Fruit fly (Drosophila melanogaster) whole organism, embryonic: Measurements from ENCODE around the gene CG14440.
A peak's percentile ranks its signal among the peaks of the same experiment; 100 is the strongest.

ENCODE experiments used
- ATbp ChIP-seq: fragments of 200-800 bp; sonication (Bioruptor generic); optimal IDR thresholded peaks from 2 replicates; lab custom pipeline; 2017; ENCODE audit warnings: missing biosample characterization, mild to moderate bottlenecking, missing genetic modification characterization, missing genetic modification reagents
- BtbVII ChIP-seq: fragments of 200-800 bp; sonication (Bioruptor generic); optimal IDR thresholded peaks from 3 replicates; lab custom pipeline; 2017; ENCODE audit warnings: missing biosample characterization, mild to moderate bottlenecking, missing genetic modification characterization
- CG11504 ChIP-seq: fragments of 200-800 bp; sonication (Bioruptor generic); optimal IDR thresholded peaks from 3 replicates; lab custom pipeline; 2019; ENCODE audit warnings: missing biosample characterization, mild to moderate bottlenecking, missing genetic modification characterization, moderate library complexity
- CG12071 ChIP-seq: fragments of 200-800 bp; sonication (Bioruptor generic); optimal IDR thresholded peaks from 3 replicates; lab custom pipeline; 2018; ENCODE audit warnings: missing biosample characterization, mild to moderate bottlenecking, missing genetic modification characterization
- CG1529 ChIP-seq: fragments of 200-800 bp; sonication (Bioruptor generic); optimal IDR thresholded peaks from 3 replicates; lab custom pipeline; 2018; ENCODE audit warnings: missing biosample characterization, missing genetic modification characterization
- CG17359 ChIP-seq: fragments of 200-800 bp; sonication (Bioruptor generic); optimal IDR thresholded peaks from 3 replicates; lab custom pipeline; 2018; ENCODE audit warnings: missing biosample characterization, mild to moderate bottlenecking, missing genetic modification characterization, moderate library complexity
- CG17361 ChIP-seq: fragments of 200-800 bp; sonication (Bioruptor generic); IDR thresholded peaks from 3 replicates; pipeline ENCODE4 v1.3.6; 2022; ENCODE audit warnings: missing biosample characterization, missing genetic modification characterization
- CG17385 ChIP-seq: fragments of 200-800 bp; sonication (Bioruptor generic); optimal IDR thresholded peaks from 3 replicates; lab custom pipeline; 2018; ENCODE audit warnings: missing biosample characterization, mild to moderate bottlenecking, missing genetic modification characterization
- CG18262 ChIP-seq: fragments of 200-800 bp; optimal IDR thresholded peaks from 3 replicates; lab custom pipeline; 2019; ENCODE audit warnings: missing biosample characterization, mild to moderate bottlenecking, missing genetic modification characterization, moderate library complexity
- CG2199 ChIP-seq: fragments of 200-800 bp; sonication (Bioruptor generic); IDR thresholded peaks from 3 replicates; pipeline ENCODE4 v1.3.6; 2022; ENCODE audit warnings: missing biosample characterization, missing genetic modification characterization
- CG2712 ChIP-seq: fragments of 200-800 bp; optimal IDR thresholded peaks from 3 replicates; lab custom pipeline; 2019; ENCODE audit warnings: missing biosample characterization, mild to moderate bottlenecking, missing genetic modification characterization, moderate library complexity
- CG3281 ChIP-seq: fragments of 200-800 bp; sonication (Bioruptor generic); optimal IDR thresholded peaks from 3 replicates; lab custom pipeline; 2017; ENCODE audit warnings: missing biosample characterization, mild to moderate bottlenecking, missing genetic modification characterization
- CG4360 ChIP-seq: fragments of 200-800 bp; sonication (Bioruptor generic); IDR thresholded peaks from 2 replicates; pipeline ENCODE4 v1.3.6; 2022; ENCODE audit warnings: missing biosample characterization, missing genetic modification characterization
- CG4820 ChIP-seq: fragments of 200-800 bp; sonication (Bioruptor generic); optimal IDR thresholded peaks from 3 replicates; lab custom pipeline; 2016; ENCODE audit warnings: missing biosample characterization, missing genetic modification characterization
- CG5180 ChIP-seq: fragments of 200-800 bp; sonication (Bioruptor generic); optimal IDR thresholded peaks from 3 replicates; lab custom pipeline; 2017; ENCODE audit warnings: missing biosample characterization, missing genetic modification characterization, mild to moderate bottlenecking, moderate library complexity, missing genetic modification reagents
- CG7556 ChIP-seq: fragments of 200-800 bp; sonication (Bioruptor generic); optimal IDR thresholded peaks from 2 replicates; lab custom pipeline; 2017; ENCODE audit warnings: missing biosample characterization, mild to moderate bottlenecking, missing genetic modification characterization
- CG8924 ChIP-seq: fragments of 200-800 bp; optimal IDR thresholded peaks from 3 replicates; lab custom pipeline; 2019; ENCODE audit warnings: missing biosample characterization, mild to moderate bottlenecking, missing genetic modification characterization, moderate library complexity
- Camta ChIP-seq: fragments of 200-800 bp; sonication (Bioruptor generic); optimal IDR thresholded peaks from 2 replicates; lab custom pipeline; 2016; ENCODE audit warnings: missing biosample characterization, missing genetic modification characterization
- Deaf1 ChIP-seq: fragments of 200-800 bp; optimal IDR thresholded peaks from 3 replicates; lab custom pipeline; 2019; ENCODE audit warnings: missing biosample characterization, mild to moderate bottlenecking, missing genetic modification characterization, moderate library complexity
- Eip74EF ChIP-seq, 2 experiments: fragments of 200-800 bp in 1 of 2; fragments of >200 bp in 1 of 2; sonication (Bioruptor generic) in 1 of 2; optimal IDR thresholded peaks; 2 replicates each; lab custom pipeline; 2017 to 2019; ENCODE audit warnings: missing biosample characterization in 2 of 2, missing genetic modification characterization in 2 of 2, mild to moderate bottlenecking in 1 of 2, moderate library complexity in 1 of 2
- Hr3 ChIP-seq: fragments of 200-800 bp; sonication (Bioruptor generic); optimal IDR thresholded peaks from 3 replicates; lab custom pipeline; 2016; ENCODE audit warnings: missing biosample characterization, missing genetic modification characterization
- Med ChIP-seq: fragments of 200-800 bp; sonication (Bioruptor generic); peaks from one replicate; lab custom pipeline; 2016; ENCODE audit warnings: missing biosample characterization, missing genetic modification characterization, mild to moderate bottlenecking, inconsistent platforms, moderate library complexity
- Pdp1 ChIP-seq, 2 experiments: fragments of 200-800 bp; sonication (Bioruptor generic); optimal IDR thresholded peaks; 3 replicates each; lab custom pipeline; 2016; ENCODE audit warnings: missing biosample characterization in 2 of 2, missing genetic modification characterization in 2 of 2, mild to moderate bottlenecking in 1 of 2, moderate library complexity in 1 of 2
- Ravus ChIP-seq: fragments of 200-800 bp; sonication (Bioruptor generic); IDR thresholded peaks from 2 replicates; pipeline ENCODE4 v1.3.6; 2022; ENCODE audit warnings: missing biosample characterization, missing genetic modification characterization
- Sox100B ChIP-seq: fragments of 200-800 bp; sonication (Bioruptor generic); optimal IDR thresholded peaks from 3 replicates; lab custom pipeline; 2018; ENCODE audit warnings: missing biosample characterization, mild to moderate bottlenecking, missing genetic modification characterization
- Ssrp ChIP-seq: fragments of 200-800 bp; sonication (Bioruptor generic); optimal IDR thresholded peaks from 2 replicates; lab custom pipeline; 2018; ENCODE audit warnings: missing biosample characterization, mild to moderate bottlenecking, missing genetic modification characterization, moderate library complexity
- abd-A ChIP-seq: fragments of 200-800 bp; sonication (Bioruptor generic); optimal IDR thresholded peaks from 3 replicates; lab custom pipeline; 2019; ENCODE audit warnings: missing biosample characterization, mild to moderate bottlenecking, missing genetic modification characterization, moderate library complexity
- bsh ChIP-seq, 2 experiments: fragments of 200-800 bp; sonication (Bioruptor generic); optimal IDR thresholded peaks; 2 replicates each; lab custom pipeline; 2017 to 2018; ENCODE audit warnings: mild to moderate bottlenecking in 2 of 2, missing biosample characterization in 2 of 2, missing genetic modification characterization in 2 of 2, moderate library complexity in 1 of 2
- cg ChIP-seq: fragments of 200-800 bp; sonication (Bioruptor generic); optimal IDR thresholded peaks from 3 replicates; lab custom pipeline; 2019; ENCODE audit warnings: missing biosample characterization, mild to moderate bottlenecking, missing genetic modification characterization, moderate library complexity
- cwo ChIP-seq: fragments of 200-800 bp; sonication (Bioruptor generic); optimal IDR thresholded peaks from 3 replicates; lab custom pipeline; 2017; ENCODE audit warnings: missing biosample characterization, missing genetic modification characterization, mild to moderate bottlenecking, moderate library complexity, missing genetic modification reagents
- disco-r ChIP-seq: fragments of 200-800 bp; sonication (Bioruptor generic); optimal IDR thresholded peaks from 2 replicates; lab custom pipeline; 2016; ENCODE audit warnings: missing biosample characterization, missing genetic modification characterization
- eve ChIP-seq, 2 experiments: fragments of >200 bp; optimal IDR thresholded peaks; 2 replicates each; lab custom pipeline; 2017; ENCODE audit warnings: missing biosample characterization in 2 of 2, missing genetic modification characterization in 2 of 2
- exex ChIP-seq: fragments of 200-800 bp; sonication (Bioruptor generic); optimal IDR thresholded peaks from 4 replicates; lab custom pipeline; 2018; ENCODE audit warnings: missing biosample characterization, mild to moderate bottlenecking, missing genetic modification characterization, moderate library complexity
- fd96Cb ChIP-seq: fragments of 200-800 bp; sonication (Bioruptor generic); optimal IDR thresholded peaks from 2 replicates; lab custom pipeline; 2018; ENCODE audit warnings: missing biosample characterization, mild to moderate bottlenecking, missing genetic modification characterization, moderate library complexity
- gem ChIP-seq: fragments of 200-800 bp; sonication (Bioruptor generic); optimal IDR thresholded peaks from 2 replicates; lab custom pipeline; 2019; ENCODE audit warnings: missing biosample characterization, mild to moderate bottlenecking, missing genetic modification characterization, moderate library complexity
- kni ChIP-seq: fragments of 200-800 bp; sonication (Bioruptor generic); optimal IDR thresholded peaks from 3 replicates; lab custom pipeline; 2017; ENCODE audit warnings: mild to moderate bottlenecking, missing biosample characterization, missing genetic modification reagents, missing genetic modification characterization
- lola ChIP-seq, 3 experiments: fragments of >200 bp in 2 of 3; fragments of 200-800 bp in 1 of 3; sonication (Bioruptor generic) in 1 of 3; optimal IDR thresholded peaks; 2 replicates each; lab custom pipeline; 2017 to 2019; ENCODE audit warnings: missing biosample characterization in 3 of 3, missing genetic modification characterization in 3 of 3, mild to moderate bottlenecking in 1 of 3, moderate library complexity in 1 of 3
- mam ChIP-seq: fragments of 200-800 bp; sonication (Bioruptor generic); optimal IDR thresholded peaks from 3 replicates; lab custom pipeline; 2016; ENCODE audit warnings: missing biosample characterization, missing genetic modification characterization
- nmo ChIP-seq: fragments of 200-800 bp; sonication (Bioruptor generic); optimal IDR thresholded peaks from 2 replicates; lab custom pipeline; 2018; ENCODE audit warnings: missing biosample characterization, mild to moderate bottlenecking, missing genetic modification characterization, moderate library complexity
- phol ChIP-seq: fragments of 200-800 bp; sonication (Bioruptor generic); optimal IDR thresholded peaks from 3 replicates; lab custom pipeline; 2018; ENCODE audit warnings: missing biosample characterization, mild to moderate bottlenecking, missing genetic modification characterization, moderate library complexity
- salm ChIP-seq: fragments of 200-800 bp; sonication (Bioruptor generic); optimal IDR thresholded peaks from 2 replicates; lab custom pipeline; 2018; ENCODE audit warnings: missing biosample characterization, mild to moderate bottlenecking, missing genetic modification characterization
- sens ChIP-seq: fragments of 200-800 bp; sonication (Bioruptor generic); peaks from one replicate; lab custom pipeline; 2016; ENCODE audit warnings: missing biosample characterization, missing genetic modification characterization
- stwl ChIP-seq: fragments of 200-800 bp; sonication (Bioruptor generic); optimal IDR thresholded peaks from 3 replicates; lab custom pipeline; 2018; ENCODE audit warnings: missing biosample characterization, mild to moderate bottlenecking, missing genetic modification characterization, moderate library complexity
- tin ChIP-seq: fragments of 200-800 bp; sonication (Bioruptor generic); optimal IDR thresholded peaks from 3 replicates; lab custom pipeline; 2016; ENCODE audit warnings: missing biosample characterization, missing genetic modification characterization

The CG14440 gene

DNA sequence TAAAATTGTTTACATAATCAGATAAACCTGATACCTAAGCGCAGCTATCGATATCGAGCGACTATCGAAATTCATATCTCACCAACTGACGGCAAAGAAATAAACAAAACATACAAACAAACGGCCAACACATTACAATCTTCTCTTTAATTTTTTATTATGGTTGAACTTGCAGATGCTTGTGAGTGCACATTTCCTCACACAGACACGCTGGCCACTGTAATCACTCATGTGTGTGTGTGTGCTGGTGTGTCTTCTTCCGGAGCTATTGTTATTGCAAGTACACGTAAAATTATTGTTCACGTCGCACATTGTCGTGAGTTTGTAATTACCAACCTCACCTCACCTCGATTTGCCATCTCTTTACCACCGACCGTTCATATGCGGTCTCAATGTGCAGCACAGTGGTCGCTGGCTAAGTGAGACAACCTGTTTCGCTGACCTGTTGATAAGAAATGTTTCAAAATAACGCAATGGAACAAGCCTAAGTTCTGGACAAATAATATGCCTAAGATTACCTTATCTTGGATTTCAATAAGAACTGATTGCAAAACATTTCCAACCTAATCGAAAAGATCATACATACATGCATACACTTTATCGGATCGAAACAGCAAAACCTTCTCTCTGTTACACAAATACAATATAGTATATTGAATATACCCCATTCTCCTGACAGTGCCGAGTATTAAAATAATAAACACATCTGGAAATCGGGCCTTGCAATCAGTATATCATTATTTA, 6.9 kb upstream of the CG14440 start (continued):
- TF ChIP-seq CG4820 (peak; percentile 1), CG17359 (tag; lab: Kevin White, UChicago) (no peak), CG11504 (tag; lab: Kevin White, UChicago) (peak; percentile 40), Camta (GFP tag; lab: Kevin White, UChicago) (no peak), exex (tag; lab: Kevin White, UChicago) (peak; percentile 63), CG12071 (GFP tag; lab: Kevin White, UChicago) (no peak), CG2712 (peak; percentile 19), Med (peak; percentile 73), cwo (GFP tag; lab: Kevin White, UChicago) (peak; percentile 8), CG18262 (tag; lab: Kevin White, UChicago) (peak; percentile 44), Eip74EF (GFP tag; optimal IDR thresholded peaks at IDR 0.05; lab: Kevin White, UChicago) (no peak)

DNA sequence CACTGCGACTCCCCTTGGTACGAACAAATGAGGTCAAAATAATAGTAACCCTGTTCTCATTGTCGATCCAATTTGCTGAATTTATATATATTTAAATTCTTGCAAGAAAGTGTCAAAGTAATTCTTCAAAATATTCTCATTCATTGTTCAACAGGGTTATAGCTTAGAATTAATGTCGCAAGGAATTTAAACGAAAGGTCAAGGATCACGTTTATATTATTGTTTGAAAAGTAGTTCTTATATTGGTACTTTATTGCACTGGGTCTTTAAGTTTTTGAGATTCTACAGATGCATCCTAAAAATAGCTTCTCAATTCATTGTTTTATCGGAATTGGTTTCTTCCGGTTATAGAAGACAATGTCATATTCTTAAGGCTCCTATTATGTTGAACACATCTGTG, 5.6 kb upstream of the CG14440 start:
- TF ChIP-seq tin (GFP tag; lab: Kevin White, UChicago) (no peak), disco-r (GFP tag; lab: Kevin White, UChicago) (no peak), bsh (GFP tag; optimal IDR thresholded peaks at IDR 0.05; lab: Kevin White, UChicago) (peak in 1 of 2 experiments; percentile 24)

DNA sequence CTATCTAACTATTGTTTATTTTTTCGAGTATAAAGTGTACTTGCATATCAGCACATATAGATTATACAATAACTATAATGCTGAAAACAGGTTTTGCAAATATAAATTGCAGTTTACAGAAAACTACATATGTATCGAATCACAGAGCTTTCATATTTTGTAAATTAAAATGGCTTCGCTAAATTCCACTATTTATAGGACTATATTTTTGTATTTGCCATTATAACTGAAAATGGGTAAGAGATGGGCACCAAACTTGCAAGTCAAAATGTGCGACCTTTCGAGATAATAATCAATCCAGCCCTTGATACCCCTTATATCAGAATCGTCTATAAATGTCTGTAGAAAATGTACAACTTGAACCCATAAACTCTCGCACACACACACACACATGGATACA, 4.9 kb upstream of the CG14440 start:
- TF ChIP-seq lola (GFP tag; optimal IDR thresholded peaks at IDR 0.05; lab: Kevin White, UChicago) = peak in 1 of 3 experiments; percentile 19
- TF ChIP-seq fd96Cb (tag; lab: Kevin White, UChicago) = peak; percentile 18
- peak in 1 of 2 experiments; percentile 31 for TF ChIP-seq eve (GFP tag; optimal IDR thresholded peaks at IDR 0.05; lab: Kevin White, UChicago)
- TF ChIP-seq CG18262 (tag; lab: Kevin White, UChicago) = peak; percentile 19
- peak; percentile 5 for TF ChIP-seq Ssrp
- TF ChIP-seq CG17361 (GFP tag; lab: Robert Waterston, UW) = peak; percentile 44; the same call in 1 of the 3 replicates
- no peak for TF ChIP-seq CG3281 (GFP tag; lab: Kevin White, UChicago)
- no peak for TF ChIP-seq BtbVII (GFP tag; lab: Kevin White, UChicago)
- TF ChIP-seq CG17385 (GFP tag; lab: Kevin White, UChicago) = peak; percentile 22
- TF ChIP-seq Hr3 (GFP tag; lab: Kevin White, UChicago) = no peak
- TF ChIP-seq Sox100B = peak; percentile 22
- no peak for TF ChIP-seq salm (tag; lab: Kevin White, UChicago)
- TF ChIP-seq gem (tag; lab: Kevin White, UChicago) = peak; percentile 18
- peak; percentile 78 for TF ChIP-seq sens (GFP tag; lab: Kevin White, UChicago)
- TF ChIP-seq nmo (GFP tag; lab: Kevin White, UChicago) = peak; percentile 5
- peak; percentile 12 for TF ChIP-seq CG7556 (GFP tag; lab: Kevin White, UChicago)
- TF ChIP-seq stwl (tag; lab: Kevin White, UChicago) = no peak
- TF ChIP-seq Pdp1 (GFP tag; optimal IDR thresholded peaks at IDR 0.05; lab: Kevin White, UChicago) = peak in 1 of 2 experiments; percentile 4
- TF ChIP-seq phol (tag; lab: Kevin White, UChicago) = peak; percentile 8

DNA sequence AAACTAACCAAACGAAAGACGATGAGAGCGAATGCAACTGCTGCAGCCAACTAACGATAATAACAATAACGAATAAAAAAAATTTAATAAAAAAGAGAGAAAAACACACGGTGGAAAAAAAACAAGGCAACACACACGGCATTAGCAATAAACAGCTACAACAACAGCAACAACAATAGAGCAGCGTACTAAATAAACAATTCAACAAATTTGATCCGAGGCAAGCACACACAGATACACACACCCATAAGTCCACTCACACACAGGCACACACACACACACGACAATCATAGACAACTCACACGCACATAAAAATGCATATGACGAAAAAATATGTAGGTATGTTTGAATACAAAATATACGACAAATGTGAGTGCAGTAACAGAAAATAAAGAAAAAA, 4.2 kb upstream of the CG14440 start:
- TF ChIP-seq ATbp (GFP tag; lab: Kevin White, UChicago) (peak; percentile 34), CG4360 (peak; percentile 83), CG1529 (GFP tag; lab: Kevin White, UChicago) (no peak), CG5180 (GFP tag; lab: Kevin White, UChicago) (peak; percentile 52), abd-A (tag; lab: Kevin White, UChicago) (peak; percentile 29), mam (GFP tag; lab: Kevin White, UChicago) (no peak), CG8924 (tag; lab: Kevin White, UChicago) (peak; percentile 50), cg (GFP tag; lab: Kevin White, UChicago) (peak; percentile 86), Deaf1 (tag; lab: Kevin White, UChicago) (no peak), CG2199 (0 out of 3 replicates have a peak, but pooled peaks have one; percentile 59), kni (GFP tag; lab: Kevin White, UChicago) (peak; percentile 48), Ravus (GFP tag; lab: Robert Waterston, UW) (no peak)
